Fruit fly (Drosophila melanogaster): Measurements from ENCODE around the gene dpr19.

DNA sequence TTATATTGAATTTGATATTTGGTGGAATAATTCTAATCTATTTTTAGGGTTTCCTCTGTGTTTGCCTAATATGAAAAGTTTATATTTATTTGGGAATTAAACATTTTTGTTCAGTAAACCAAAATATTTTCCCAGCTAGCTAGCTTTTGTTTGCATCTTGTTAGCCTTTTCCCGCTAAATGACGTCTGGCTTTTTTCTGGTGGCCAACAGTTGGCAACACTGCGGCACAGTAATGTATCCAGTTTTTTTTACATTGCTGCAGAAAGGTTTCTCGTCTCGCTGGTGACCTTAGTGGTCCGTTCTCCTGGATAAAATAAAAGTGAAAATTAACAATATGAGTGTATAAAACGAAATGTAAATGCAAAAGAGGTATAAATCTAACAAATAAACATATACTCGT, 11.7 kb upstream of the dpr19 start, which contains the start of gene lft:
- TF ChIP-seq CG5204 (GFP tag; optimal IDR thresholded peaks at IDR 0.05) (no peak), toe (GFP tag; optimal IDR thresholded peaks at IDR 0.05) (no peak), kay (GFP tag; ENCODE audit: borderline replicate concordance) (no peak), Hr96 (GFP tag; optimal IDR thresholded peaks at IDR 0.05) (no peak), pad (GFP tag; optimal IDR thresholded peaks at IDR 0.05) (no peak), CG14711 (tag; optimal IDR thresholded peaks at IDR 0.05) (no peak), CG12768 (GFP tag; optimal IDR thresholded peaks at IDR 0.05) (no peak), CG11617 (GFP tag; optimal IDR thresholded peaks at IDR 0.05) (no peak), CG7045 (GFP tag; optimal IDR thresholded peaks at IDR 0.05) (no peak), CG33017 (tag; optimal IDR thresholded peaks at IDR 0.05) (no peak), ovo (GFP tag; optimal IDR thresholded peaks at IDR 0.05) (no peak), Crg-1 (GFP tag; optimal IDR thresholded peaks at IDR 0.05) (no peak), cnc (optimal IDR thresholded peaks at IDR 0.05) (no peak)

Measured in whole organism, adult.